Worm (Caenorhabditis elegans): ENCODE measurements around the gene K02E7.12.
"Not testable (repeated sequence)": the region's sequence is repeated elsewhere in the genome, so short reads cannot be mapped to it uniquely, and the experiment has no call there.

DNA sequence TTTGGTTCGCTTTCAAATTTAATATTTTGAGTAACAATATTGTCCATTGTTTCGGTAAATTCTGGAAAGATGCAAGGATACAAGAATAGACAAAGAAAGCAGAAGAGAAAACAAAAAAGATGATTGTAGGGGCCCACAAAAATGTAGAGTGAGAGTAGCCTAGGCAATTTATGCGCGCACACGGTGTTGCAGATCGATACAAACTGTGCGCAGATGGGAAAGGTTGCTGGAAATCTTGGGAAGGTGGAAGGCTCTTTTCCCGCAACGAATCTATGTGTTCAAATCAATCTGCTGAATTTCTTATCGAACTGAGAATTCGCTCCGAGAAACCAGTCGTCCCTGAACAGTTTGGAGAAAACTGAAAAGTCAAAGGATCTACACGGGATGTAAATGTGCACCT is 10.3 kb upstream of the K02E7.12 start, which contains the start of gene btb-10:
- TF ChIP-seq die-1 (tag; optimal IDR thresholded peaks at IDR 0.05); B0035.1 (tag; optimal IDR thresholded peaks at IDR 0.05); ama-1 (optimal IDR thresholded peaks at IDR 0.05); ama-1 (GFP tag; optimal IDR thresholded peaks at IDR 0.05); pha-4 (tag; optimal IDR thresholded peaks at IDR 0.05); unc-62 (GFP tag; optimal IDR thresholded peaks at IDR 0.05): not testable (repeated sequence)
